Worm (Caenorhabditis elegans) whole organism, late embryonic: Measurements from ENCODE around the gene C10A4.10.

Source experiments
- F13H6.1 ChIP-seq: sonication (generic microtip); optimal IDR thresholded peaks from 2 replicates; lab custom pipeline; 2016; ENCODE audit warnings: missing genetic modification characterization, missing compliant biosample characterization
- K02D7.2 ChIP-seq: sonication (generic microtip); optimal IDR thresholded peaks from 2 replicates; lab custom pipeline; 2017; ENCODE audit warnings: mild to moderate bottlenecking, missing genetic modification characterization, missing compliant biosample characterization
- K09A11.1 ChIP-seq: sonication (generic microtip); optimal IDR thresholded peaks from 2 replicates; lab custom pipeline; 2017; ENCODE audit warnings: antibody characterized with exemption, mild to moderate bottlenecking, missing genetic modification characterization, missing compliant biosample characterization; ENCODE audit not compliant: insufficient read depth
- Y22D7AL.16 ChIP-seq: sonication (generic microtip); optimal IDR thresholded peaks from 2 replicates; lab custom pipeline; 2016; ENCODE audit warnings: missing genetic modification characterization, missing compliant biosample characterization
- ahr-1 ChIP-seq: sonication (generic microtip); optimal IDR thresholded peaks from 2 replicates; lab custom pipeline; 2016; ENCODE audit warnings: missing genetic modification characterization, missing compliant biosample characterization
- ama-1 ChIP-seq: fragments of 150-350 bp; optimal IDR thresholded peaks from 2 replicates; lab custom pipeline; 2014
- ceh-18 ChIP-seq: sonication (generic microtip); optimal IDR thresholded peaks from 2 replicates; lab custom pipeline; 2016; ENCODE audit warnings: missing genetic modification characterization, missing compliant biosample characterization
- ceh-19 ChIP-seq: fragments of 200-800 bp; sonication (Bioruptor generic); optimal IDR thresholded peaks from 2 replicates; lab custom pipeline; 2018; ENCODE audit warnings: mild to moderate bottlenecking, missing genetic modification characterization, missing compliant biosample characterization
- ceh-22 ChIP-seq: sonication (generic microtip); optimal IDR thresholded peaks from 2 replicates; lab custom pipeline; 2017; ENCODE audit warnings: missing biosample characterization, missing genetic modification characterization
- ceh-24 ChIP-seq: sonication (generic microtip); optimal IDR thresholded peaks from 2 replicates; lab custom pipeline; 2016; ENCODE audit warnings: mild to moderate bottlenecking, missing genetic modification characterization, missing compliant biosample characterization
- ceh-31 ChIP-seq: sonication (generic microtip); optimal IDR thresholded peaks from 2 replicates; lab custom pipeline; 2016; ENCODE audit warnings: missing genetic modification characterization, missing compliant biosample characterization
- ceh-6 ChIP-seq: fragments of 200-800 bp; sonication (Bioruptor generic); optimal IDR thresholded peaks from 2 replicates; lab custom pipeline; 2018; ENCODE audit warnings: mild to moderate bottlenecking, missing genetic modification characterization, missing compliant biosample characterization
- ceh-9 ChIP-seq: sonication (generic microtip); optimal IDR thresholded peaks from 2 replicates; lab custom pipeline; 2016; ENCODE audit warnings: mild to moderate bottlenecking, missing genetic modification characterization, inconsistent platforms, missing compliant biosample characterization
- che-1 ChIP-seq: sonication (generic microtip); optimal IDR thresholded peaks from 2 replicates; lab custom pipeline; 2016; ENCODE audit warnings: mild to moderate bottlenecking, missing genetic modification characterization, missing compliant biosample characterization
- dmd-4 ChIP-seq: sonication (generic microtip); optimal IDR thresholded peaks from 2 replicates; lab custom pipeline; 2016; ENCODE audit warnings: borderline replicate concordance, missing genetic modification characterization, missing compliant biosample characterization
- dve-1 ChIP-seq: sonication (generic microtip); optimal IDR thresholded peaks from 2 replicates; lab custom pipeline; 2017; ENCODE audit warnings: antibody characterized with exemption, mild to moderate bottlenecking, missing genetic modification characterization, missing compliant biosample characterization
- elt-2 ChIP-seq: sonication (generic microtip); optimal IDR thresholded peaks from 2 replicates; lab custom pipeline; 2016; ENCODE audit warnings: missing genetic modification reagents, missing genetic modification characterization, missing compliant biosample characterization
- elt-4 ChIP-seq: sonication (generic microtip); optimal IDR thresholded peaks from 2 replicates; lab custom pipeline; 2016; ENCODE audit warnings: missing genetic modification characterization, missing compliant biosample characterization
- ets-4 ChIP-seq: sonication (generic microtip); optimal IDR thresholded peaks from 2 replicates; lab custom pipeline; 2016; ENCODE audit warnings: missing genetic modification characterization, missing compliant biosample characterization
- fkh-10 ChIP-seq: fragments of 150-350 bp; optimal IDR thresholded peaks from 2 replicates; lab custom pipeline; 2014; ENCODE audit warnings: missing biosample characterization, missing genetic modification reagents, missing genetic modification characterization
- fkh-6 ChIP-seq: sonication (generic microtip); optimal IDR thresholded peaks from 2 replicates; lab custom pipeline; 2016; ENCODE audit warnings: missing genetic modification characterization, missing compliant biosample characterization
- hlh-15 ChIP-seq: sonication (generic microtip); optimal IDR thresholded peaks from 2 replicates; lab custom pipeline; 2016; ENCODE audit warnings: missing genetic modification characterization, missing compliant biosample characterization
- lim-6 ChIP-seq: sonication (generic microtip); optimal IDR thresholded peaks from 2 replicates; lab custom pipeline; 2016; ENCODE audit warnings: missing genetic modification characterization, missing compliant biosample characterization
- nhr-11 ChIP-seq: fragments of 150-350 bp; optimal IDR thresholded peaks from 2 replicates; lab custom pipeline; 2014; ENCODE audit warnings: missing biosample characterization, missing genetic modification characterization
- nhr-232 ChIP-seq: sonication (generic microtip); optimal IDR thresholded peaks from 2 replicates; lab custom pipeline; 2016; ENCODE audit warnings: missing genetic modification characterization, missing compliant biosample characterization
- npax-4 ChIP-seq: sonication (generic microtip); optimal IDR thresholded peaks from 2 replicates; lab custom pipeline; 2016; ENCODE audit warnings: missing genetic modification characterization, missing compliant biosample characterization
- pag-3 ChIP-seq: sonication (generic microtip); optimal IDR thresholded peaks from 2 replicates; lab custom pipeline; 2016; ENCODE audit warnings: missing compliant biosample characterization, missing genetic modification characterization, borderline replicate concordance
- pat-9 ChIP-seq: fragments of 200-800 bp; sonication (Bioruptor generic); optimal IDR thresholded peaks from 2 replicates; lab custom pipeline; 2018; ENCODE audit warnings: mild to moderate bottlenecking, missing genetic modification characterization, moderate library complexity, missing compliant biosample characterization
- pax-1 ChIP-seq: fragments of 150-350 bp; optimal IDR thresholded peaks from 2 replicates; lab custom pipeline; 2014; ENCODE audit warnings: missing biosample characterization, missing genetic modification characterization
- pha-2 ChIP-seq: sonication (generic microtip); optimal IDR thresholded peaks from 2 replicates; lab custom pipeline; 2017; ENCODE audit warnings: mild to moderate bottlenecking, missing genetic modification characterization, missing compliant biosample characterization
- pqm-1 ChIP-seq: sonication (generic microtip); optimal IDR thresholded peaks from 2 replicates; lab custom pipeline; 2016; ENCODE audit warnings: missing genetic modification characterization, missing compliant biosample characterization
- ref-2 ChIP-seq: sonication (generic microtip); optimal IDR thresholded peaks from 2 replicates; lab custom pipeline; 2016; ENCODE audit warnings: missing genetic modification characterization, missing compliant biosample characterization
- sox-2 ChIP-seq: fragments of 200-800 bp; sonication (Bioruptor generic); IDR thresholded peaks from 2 replicates; pipeline ENCODE4 v1.3.6; 2022; ENCODE audit warnings: missing genetic modification reagents, missing genetic modification characterization, missing compliant biosample characterization
- syd-9 ChIP-seq: sonication (generic microtip); optimal IDR thresholded peaks from 2 replicates; lab custom pipeline; 2016; ENCODE audit warnings: mild to moderate bottlenecking, missing genetic modification characterization, moderate library complexity, missing compliant biosample characterization
- tbx-7 ChIP-seq: sonication (generic microtip); optimal IDR thresholded peaks from 2 replicates; lab custom pipeline; 2016; ENCODE audit warnings: missing genotype, missing genetic modification characterization, missing compliant biosample characterization
- ttx-3 ChIP-seq: sonication (generic microtip); optimal IDR thresholded peaks from 2 replicates; lab custom pipeline; 2016; ENCODE audit warnings: missing genetic modification reagents, missing genetic modification characterization, missing compliant biosample characterization
- unc-55 ChIP-seq: sonication (generic microtip); optimal IDR thresholded peaks from 2 replicates; lab custom pipeline; 2017; ENCODE audit warnings: missing biosample characterization, missing genetic modification reagents, missing genetic modification characterization
- zip-5 ChIP-seq: sonication (generic microtip); optimal IDR thresholded peaks from 2 replicates; lab custom pipeline; 2016; ENCODE audit warnings: missing genetic modification characterization, missing compliant biosample characterization
- ztf-16 ChIP-seq: sonication (generic microtip); optimal IDR thresholded peaks from 2 replicates; lab custom pipeline; 2017; ENCODE audit warnings: missing genetic modification characterization, missing compliant biosample characterization

C10A4.10 gene

DNA sequence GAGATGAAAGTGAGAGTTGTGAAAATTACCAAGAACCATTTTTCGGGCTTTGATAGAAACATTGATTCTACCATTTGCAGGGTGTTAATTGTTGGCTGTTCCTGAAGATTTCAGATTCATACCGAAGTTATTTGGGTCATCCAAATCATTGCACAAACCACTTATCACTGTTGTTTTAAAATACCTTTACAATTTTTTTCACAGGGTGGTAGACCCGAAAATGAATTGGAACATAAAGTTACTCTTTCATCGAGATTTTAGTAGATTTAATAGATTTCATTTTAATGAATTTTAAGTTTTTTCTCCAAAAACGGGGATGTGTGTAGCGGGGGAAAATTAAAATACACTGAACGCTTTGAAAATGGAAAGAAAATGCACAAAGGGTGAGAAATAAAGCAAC is 16.7 kb downstream of the C10A4.10 start, which contains the start of gene C10A4.7:
Gene C10A4.7 (minus strand): TSS at position 101 of the 400 bp plus-strand sequence.
- TF ChIP-seq pqm-1 (tag; lab: Kevin White, UChicago) (no peak), lim-6 (tag; lab: Kevin White, UChicago) (no peak), fkh-6 (tag; lab: Kevin White, UChicago) (no peak), dve-1 (no peak), ets-4 (tag; lab: Kevin White, UChicago) (no peak), ceh-19 (GFP tag; lab: Kevin White, UChicago) (no peak), ama-1 (lab: Kevin White, UChicago) (no peak), fkh-10 (GFP tag; lab: Kevin White, UChicago) (no peak)

DNA sequence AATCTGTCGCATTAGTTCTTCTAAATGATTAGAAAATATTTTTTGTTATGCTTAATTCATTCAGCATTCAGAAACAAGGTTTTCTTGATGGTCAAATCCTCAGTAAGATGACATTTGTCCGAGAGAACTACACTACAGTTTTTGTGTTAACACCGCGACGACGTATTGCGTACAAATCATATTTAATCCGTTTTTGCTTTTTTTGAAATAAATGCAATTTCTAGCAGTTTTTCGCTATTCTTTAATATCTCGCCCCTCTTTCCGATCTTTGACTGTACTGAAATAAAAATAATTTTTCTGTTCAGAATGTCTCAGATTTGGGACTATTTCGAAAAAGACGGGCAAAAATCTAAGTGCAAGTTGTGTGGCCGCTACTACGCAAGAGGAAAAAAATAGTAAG is 17.4 kb downstream of the C10A4.10 start, which contains the start of gene C10A4.1:
Gene C10A4.1 (plus strand): TSS at position 301 of the 400 bp plus-strand sequence.
- TF ChIP-seq syd-9 (no peak), pag-3 (tag; lab: Kevin White, UChicago) (no peak), pax-1 (no peak), ceh-31 (tag; lab: Kevin White, UChicago) (no peak), npax-4 (tag; lab: Kevin White, UChicago) (no peak), pha-2 (tag; lab: Kevin White, UChicago) (no peak)

DNA sequence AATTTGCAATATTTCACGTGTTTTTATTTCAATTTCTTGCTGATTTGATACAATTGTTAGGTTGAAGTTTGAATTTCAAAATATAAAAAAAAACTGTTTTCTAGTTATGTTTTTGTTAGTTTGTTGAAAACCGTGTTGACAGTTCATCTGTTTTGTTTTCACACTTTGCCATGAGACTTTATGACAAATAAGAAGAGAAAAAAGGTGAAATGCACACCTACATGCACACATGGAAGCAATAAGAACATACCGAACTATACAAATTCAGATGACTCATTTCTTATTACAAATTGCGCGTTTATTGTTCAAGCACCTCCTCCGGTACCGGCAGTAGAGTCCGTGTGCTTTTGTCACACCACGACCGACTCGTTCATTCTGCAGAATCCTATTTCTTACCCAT is 21.9 kb downstream of the C10A4.10 start, which contains the start of gene C10A4.9:
Gene C10A4.9 (plus strand): TSS at position 301 of the 400 bp plus-strand sequence.
- no peak for TF ChIP-seq ceh-19 (GFP tag; lab: Kevin White, UChicago)
- no peak for TF ChIP-seq ceh-24
- no peak for TF ChIP-seq F13H6.1
- TF ChIP-seq zip-5 = no peak
- TF ChIP-seq pat-9 (tag; lab: Kevin White, UChicago) = no peak
- TF ChIP-seq ceh-6 (GFP tag; lab: Kevin White, UChicago) = no peak
- no peak for TF ChIP-seq ceh-18 (tag; lab: Kevin White, UChicago)

DNA sequence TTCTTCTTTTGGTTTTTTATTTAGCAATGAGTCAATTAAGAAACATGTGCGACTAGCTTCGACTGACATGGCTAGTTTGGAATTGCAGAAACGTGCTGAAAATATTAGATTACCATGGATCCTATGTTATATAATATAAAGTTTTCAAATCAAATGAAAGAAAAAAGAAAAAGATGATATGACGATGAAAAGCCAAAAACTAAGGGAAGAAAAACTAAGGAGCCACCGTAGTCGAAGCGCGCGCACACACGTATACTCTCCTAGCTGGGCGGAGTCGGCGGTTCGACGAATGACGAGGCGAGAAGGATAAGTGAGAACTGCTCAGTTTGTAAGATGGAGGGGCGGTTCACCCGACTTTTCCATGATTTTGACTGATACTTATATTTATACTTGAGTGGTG is 26.1 kb downstream of the C10A4.10 start, which contains the start of gene mnm-2:
Gene mnm-2 (minus strand): TSS at position 101 of the 400 bp plus-strand sequence.
- TF ChIP-seq ceh-9 (no peak), fkh-10 (GFP tag; lab: Kevin White, UChicago) (no peak), K02D7.2 (no peak), elt-4 (tag; lab: Kevin White, UChicago) (no peak), zip-5 (no peak), pat-9 (tag; lab: Kevin White, UChicago) (no peak), ceh-6 (GFP tag; lab: Kevin White, UChicago) (no peak), unc-55 (no peak), Y22D7AL.16 (tag; lab: Kevin White, UChicago) (no peak), K09A11.1 (tag; lab: Kevin White, UChicago) (no peak), hlh-15 (tag; lab: Kevin White, UChicago) (no peak), syd-9 (no peak), ztf-16 (no peak), nhr-11 (tag; lab: Kevin White, UChicago) (no peak), tbx-7 (tag; lab: Kevin White, UChicago) (no peak)

DNA sequence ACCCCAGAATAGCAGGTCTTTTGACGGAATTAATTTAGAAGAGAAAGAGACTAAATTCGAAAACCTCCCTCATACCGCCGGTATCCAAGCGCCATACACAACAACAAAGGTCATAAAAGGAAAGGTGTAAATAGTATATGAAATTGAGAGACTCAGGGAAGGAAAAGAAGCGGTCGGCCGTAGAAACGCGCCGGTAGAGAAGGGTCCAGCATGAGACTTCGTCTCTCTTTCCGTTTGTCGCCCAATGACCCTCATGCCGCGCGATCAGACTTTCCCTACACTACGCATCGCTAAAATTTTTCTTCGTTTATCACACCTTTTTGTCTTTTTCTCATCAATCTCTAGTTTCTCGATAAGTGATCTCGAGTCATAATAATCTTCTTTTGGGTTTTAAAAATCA is 31.8 kb downstream of the C10A4.10 start:
- TF ChIP-seq ref-2 (tag; lab: Kevin White, UChicago) (no peak), che-1 (no peak), pat-9 (tag; lab: Kevin White, UChicago) (no peak), pag-3 (tag; lab: Kevin White, UChicago) (no peak)

DNA sequence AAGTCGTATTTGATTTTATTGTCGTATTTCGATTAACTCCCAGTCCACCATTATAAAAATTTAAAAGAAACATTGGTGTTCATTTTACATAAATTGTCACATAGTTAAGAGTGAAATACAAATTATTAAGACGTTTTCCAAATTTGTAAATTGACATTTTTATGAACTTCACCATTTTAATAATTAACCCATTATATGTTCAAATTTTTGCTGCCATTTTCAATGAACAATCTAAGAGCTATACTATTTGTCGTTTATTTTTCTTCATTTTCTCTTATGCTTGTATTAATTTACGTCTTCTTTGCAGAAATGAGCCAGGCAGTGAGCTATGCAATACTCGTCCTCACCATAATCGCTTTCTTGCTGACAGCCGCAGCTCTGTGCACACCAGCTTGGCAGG is 32.5 kb downstream of the C10A4.10 start, which contains the start of gene clc-2:
Gene clc-2 (plus strand): TSS at position 301 of the 400 bp plus-strand sequence.
- TF ChIP-seq ttx-3 (no peak), K02D7.2 (no peak), nhr-232 (tag; lab: Kevin White, UChicago) (no peak), ahr-1 (tag; lab: Kevin White, UChicago) (no peak), dmd-4 (tag; lab: Kevin White, UChicago) (no peak), hlh-15 (tag; lab: Kevin White, UChicago) (no peak), ztf-16 (no peak), ceh-22 (tag; lab: Kevin White, UChicago) (no peak), Y22D7AL.16 (tag; lab: Kevin White, UChicago) (no peak), ceh-19 (GFP tag; lab: Kevin White, UChicago) (no peak), elt-2 (no peak), pha-2 (tag; lab: Kevin White, UChicago) (no peak), sox-2 (no peak), zip-5 (no peak), nhr-11 (tag; lab: Kevin White, UChicago) (no peak), fkh-6 (tag; lab: Kevin White, UChicago) (no peak), che-1 (no peak)
- TF ChIP-seq, all 69 proteins: peak for 0
